Worm (Caenorhabditis elegans) whole organism, mixed stage, embryonic: ENCODE measurements around the gene cyp-33C4.
"Not testable (repeated sequence)": the region's sequence is repeated elsewhere in the genome, so short reads cannot be mapped to it uniquely, and the experiment has no call there.

ENCODE experiments used
- bed-3 ChIP-seq: fragments of 200-800 bp; sonication (Bioruptor generic); optimal IDR thresholded peaks from 3 replicates; lab custom pipeline; 2018; ENCODE audit warnings: mild to moderate bottlenecking, missing genetic modification characterization, moderate library complexity, missing compliant biosample characterization
- blmp-1 ChIP-seq: fragments of 150-350 bp; optimal IDR thresholded peaks from 2 replicates; lab custom pipeline; 2014; ENCODE audit warnings: missing biosample characterization, missing genetic modification characterization
- ceh-39 ChIP-seq: fragments of 150-350 bp; optimal IDR thresholded peaks from 2 replicates; lab custom pipeline; 2014; ENCODE audit warnings: missing biosample characterization, missing genetic modification characterization
- ceh-43 ChIP-seq: fragments of 200-800 bp; sonication (Bioruptor generic); optimal IDR thresholded peaks from 2 replicates; lab custom pipeline; 2018; ENCODE audit warnings: mild to moderate bottlenecking, missing genetic modification characterization, moderate library complexity, missing compliant biosample characterization
- ceh-83 ChIP-seq: fragments of 200-800 bp; sonication (Bioruptor generic); optimal IDR thresholded peaks from 2 replicates; lab custom pipeline; 2018; ENCODE audit warnings: mild to moderate bottlenecking, missing genetic modification characterization, missing compliant biosample characterization
- drap-1 ChIP-seq: fragments of 200-800 bp; sonication (Bioruptor generic); optimal IDR thresholded peaks from 3 replicates; lab custom pipeline; 2018; ENCODE audit warnings: mild to moderate bottlenecking, missing genetic modification characterization, missing compliant biosample characterization
- elt-1 ChIP-seq: sonication (generic microtip); optimal IDR thresholded peaks from 2 replicates; lab custom pipeline; 2017; ENCODE audit warnings: missing genetic modification characterization, mild to moderate bottlenecking, missing compliant biosample characterization, antibody characterized with exemption, moderate library complexity, borderline replicate concordance; ENCODE audit not compliant: insufficient read depth
- elt-3 ChIP-seq: fragments of 150-350 bp; optimal IDR thresholded peaks from 2 replicates; lab custom pipeline; 2014; ENCODE audit warnings: missing biosample characterization, missing genetic modification characterization
- flh-1 ChIP-seq: fragments of 200-800 bp; sonication (Bioruptor generic); optimal IDR thresholded peaks from 2 replicates; lab custom pipeline; 2018; ENCODE audit warnings: mild to moderate bottlenecking, missing genetic modification characterization, moderate library complexity, missing compliant biosample characterization
- ham-2 ChIP-seq: fragments of 200-800 bp; sonication (Bioruptor generic); optimal IDR thresholded peaks from 2 replicates; lab custom pipeline; 2018; ENCODE audit warnings: mild to moderate bottlenecking, missing genetic modification characterization, missing compliant biosample characterization
- hlh-1 ChIP-seq: fragments of 150-350 bp; optimal IDR thresholded peaks from 2 replicates; lab custom pipeline; 2014; ENCODE audit warnings: missing biosample characterization, missing genetic modification reagents, missing genetic modification characterization
- lin-13 ChIP-seq: fragments of 150-350 bp; optimal IDR thresholded peaks from 2 replicates; lab custom pipeline; 2014; ENCODE audit warnings: missing biosample characterization, missing genetic modification characterization
- lin-32 ChIP-seq: fragments of 200-800 bp; sonication (Bioruptor generic); optimal IDR thresholded peaks from 2 replicates; lab custom pipeline; 2018; ENCODE audit warnings: mild to moderate bottlenecking, missing genetic modification characterization, missing compliant biosample characterization
- lsy-2 ChIP-seq: fragments of 150-350 bp; optimal IDR thresholded peaks from 2 replicates; lab custom pipeline; 2014; ENCODE audit warnings: missing biosample characterization, missing genetic modification characterization
- mab-5 ChIP-seq: fragments of 150-350 bp; optimal IDR thresholded peaks from 2 replicates; lab custom pipeline; 2014; ENCODE audit warnings: missing biosample characterization, missing genetic modification characterization
- nhr-237 ChIP-seq: fragments of 150-350 bp; optimal IDR thresholded peaks from 2 replicates; lab custom pipeline; 2014; ENCODE audit warnings: missing biosample characterization, missing genetic modification characterization
- nhr-28 ChIP-seq: fragments of 150-350 bp; optimal IDR thresholded peaks from 2 replicates; lab custom pipeline; 2014; ENCODE audit warnings: missing biosample characterization, missing genetic modification characterization
- nhr-76 ChIP-seq: sonication (generic microtip); optimal IDR thresholded peaks from 2 replicates; lab custom pipeline; 2017; ENCODE audit warnings: missing biosample characterization, missing genetic modification characterization
- pha-4 ChIP-seq: fragments of 150-350 bp; optimal IDR thresholded peaks from 2 replicates; lab custom pipeline; 2018; ENCODE audit warnings: missing biosample characterization, missing genetic modification reagents, missing genetic modification characterization
- sem-2 ChIP-seq: fragments of 200-800 bp; sonication (Bioruptor generic); optimal IDR thresholded peaks from 2 replicates; lab custom pipeline; 2018; ENCODE audit warnings: mild to moderate bottlenecking, missing genetic modification characterization, missing compliant biosample characterization
- sptf-1 ChIP-seq: sonication (generic microtip); optimal IDR thresholded peaks from 2 replicates; lab custom pipeline; 2017; ENCODE audit warnings: mild to moderate bottlenecking, missing genetic modification characterization, moderate library complexity, missing compliant biosample characterization
- tbx-8 ChIP-seq: fragments of 200-800 bp; sonication (Bioruptor generic); optimal IDR thresholded peaks from 2 replicates; lab custom pipeline; 2018; ENCODE audit warnings: mild to moderate bottlenecking, missing genetic modification characterization, moderate library complexity, missing compliant biosample characterization
- unc-120 ChIP-seq: sonication (generic microtip); optimal IDR thresholded peaks from 2 replicates; lab custom pipeline; 2017; ENCODE audit warnings: missing genetic modification characterization, missing compliant biosample characterization; ENCODE audit not compliant: poor library complexity, severe bottlenecking
- unc-39 ChIP-seq: fragments of 150-350 bp; optimal IDR thresholded peaks from 2 replicates; lab custom pipeline; 2014; ENCODE audit warnings: missing biosample characterization, missing genetic modification characterization
- unc-62 ChIP-seq: fragments of 150-350 bp; optimal IDR thresholded peaks from 2 replicates; lab custom pipeline; 2014; ENCODE audit warnings: missing biosample characterization, missing genetic modification reagents, missing genetic modification characterization
- ztf-11 ChIP-seq: fragments of 150-350 bp; optimal IDR thresholded peaks from 2 replicates; lab custom pipeline; 2014; ENCODE audit warnings: missing biosample characterization, missing genetic modification characterization

Gene cyp-33C4

ce11 chrV:2250126-2250590 is 14.2 kb downstream of the cyp-33C4 start, which contains the start of gene cyp-33C7:
cyp-33C7 (plus strand) TSS chrV:2250540.
- TF ChIP-seq lsy-2 (tag; lab: Kevin White, UChicago), result no peak
- TF ChIP-seq blmp-1 (tag; lab: Kevin White, UChicago), result no peak
- TF ChIP-seq flh-1, result no peak

- TF ChIP-seq ceh-43, result no peak
- no peak for TF ChIP-seq nhr-237 (tag; lab: Kevin White, UChicago)
- TF ChIP-seq unc-120, result no peak
- TF ChIP-seq hlh-1 (tag; lab: Kevin White, UChicago), result no peak
- no peak for TF ChIP-seq ceh-83 (GFP tag; lab: Kevin White, UChicago)
- no peak for TF ChIP-seq elt-3
- no peak for TF ChIP-seq elt-1
These were observed 15.8 kb downstream of the cyp-33C4 start for ce11 chrV:2251774-2252173.

ce11 chrV:2254553-2255124 is 18.7 kb downstream of the cyp-33C4 start, which contains the start of gene str-253:
str-253 (minus strand) TSS chrV:2254603.
- no peak for TF ChIP-seq hlh-1 (tag; lab: Kevin White, UChicago)
- no peak for TF ChIP-seq sptf-1 (tag; lab: Kevin White, UChicago)
- TF ChIP-seq nhr-76 (tag; lab: Kevin White, UChicago), result no peak
- no peak for TF ChIP-seq nhr-237 (tag; lab: Kevin White, UChicago)

- not testable (repeated sequence) for TF ChIP-seq nhr-28 (tag; lab: Kevin White, UChicago); lin-32 (GFP tag; lab: Kevin White, UChicago); unc-39
- TF ChIP-seq, all 35 proteins: peak for 0; not testable (repeated sequence) for 35
These were observed 19.3 kb downstream of the cyp-33C4 start, which contains the start of gene F41B5.1 for ce11 chrV:2255191-2255590. F41B5.1 (plus strand) TSS chrV:2255533.

ce11 chrV:2259750-2260149 is 23.8 kb downstream of the cyp-33C4 start, which contains the start of gene nhr-182:
nhr-182 (minus strand) TSS chrV:2259927.
- no peak for TF ChIP-seq hlh-1 (tag; lab: Kevin White, UChicago)
- TF ChIP-seq pha-4 (tag; lab: Kevin White, UChicago), result peak; percentile 75
- no peak for TF ChIP-seq nhr-28 (tag; lab: Kevin White, UChicago)

- TF ChIP-seq mab-5 (tag; lab: Kevin White, UChicago) (no peak), ceh-39 (tag; lab: Kevin White, UChicago) (no peak), pha-4 (tag; lab: Kevin White, UChicago) (no peak), nhr-76 (tag; lab: Kevin White, UChicago) (no peak), hlh-1 (tag; lab: Kevin White, UChicago) (no peak), lin-13 (tag; lab: Kevin White, UChicago) (no peak), ceh-83 (GFP tag; lab: Kevin White, UChicago) (no peak)
These were observed 24.7 kb downstream of the cyp-33C4 start, which contains the start of gene F41B5.12 for ce11 chrV:2260660-2261059. F41B5.12 (plus strand) TSS chrV:2260960.

- no peak for TF ChIP-seq unc-39
- TF ChIP-seq lin-13 (tag; lab: Kevin White, UChicago), result no peak
- TF ChIP-seq hlh-1 (tag; lab: Kevin White, UChicago), result no peak
- no peak for TF ChIP-seq ztf-11 (tag; lab: Kevin White, UChicago)
- no peak for TF ChIP-seq pha-4 (tag; lab: Kevin White, UChicago)
- TF ChIP-seq bed-3 (GFP tag; lab: Kevin White, UChicago), result no peak
- no peak for TF ChIP-seq unc-62 (GFP tag; lab: Kevin White, UChicago)
- no peak for TF ChIP-seq ham-2
- no peak for TF ChIP-seq sem-2 (GFP tag; lab: Kevin White, UChicago)
- TF ChIP-seq nhr-237 (tag; lab: Kevin White, UChicago), result no peak
- TF ChIP-seq tbx-8 (GFP tag; lab: Kevin White, UChicago), result no peak
- TF ChIP-seq nhr-76 (tag; lab: Kevin White, UChicago), result no peak
- no peak for TF ChIP-seq drap-1
These were observed 28.5 kb downstream of the cyp-33C4 start, which contains the start of gene nhr-183 for ce11 chrV:2264455-2264854. nhr-183 (minus strand) TSS chrV:2264634.
